Worm (Caenorhabditis elegans): Measurements from ENCODE around the gene ztf-25.

DNA sequence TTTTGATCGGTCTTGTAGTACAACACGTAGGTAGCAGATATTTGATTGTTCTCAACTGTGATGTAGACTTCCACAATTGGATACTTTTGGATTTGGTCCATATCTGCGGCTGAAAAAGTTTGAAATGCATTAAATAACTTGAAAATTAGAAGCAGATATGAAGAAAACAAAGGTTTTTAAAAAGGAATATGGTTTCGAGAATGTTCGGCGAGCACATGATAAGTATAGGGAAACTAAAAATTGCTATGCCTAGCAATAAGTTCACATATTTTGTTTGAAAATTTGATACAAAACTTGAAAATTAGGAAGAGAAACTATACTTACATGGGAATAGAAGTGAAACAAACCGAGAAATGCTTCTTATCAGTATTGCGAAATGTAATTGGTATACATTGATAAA lies 14.0 kb downstream of the ztf-25 start, which contains the start of gene Y6G8.5:
- TF ChIP-seq lin-26 (GFP tag; IDR thresholded peaks at IDR 0.05), result no peak
- no peak for TF ChIP-seq nhr-90 (tag; optimal IDR thresholded peaks at IDR 0.05)
- TF ChIP-seq egl-44 (GFP tag; IDR thresholded peaks at IDR 0.05), result no peak
- TF ChIP-seq attf-3 (GFP tag; conservative IDR thresholded peaks at IDR 0.05), result no peak
- no peak for TF ChIP-seq mes-4 (tag; optimal IDR thresholded peaks at IDR 0.05)
- no peak for TF ChIP-seq nhr-27 (tag; optimal IDR thresholded peaks at IDR 0.05)
- TF ChIP-seq cebp-2 (GFP tag; IDR thresholded peaks at IDR 0.05), result no peak
- no peak for TF ChIP-seq die-1 (tag; optimal IDR thresholded peaks at IDR 0.05)
- TF ChIP-seq zim-3 (tag; optimal IDR thresholded peaks at IDR 0.05), result no peak
- TF ChIP-seq aptf-3 (GFP tag; IDR thresholded peaks at IDR 0.05), result no peak
- TF ChIP-seq mcd-1 (GFP tag; IDR thresholded peaks at IDR 0.05), result no peak
